Worm (Caenorhabditis elegans) whole organism, L4/young adult: ENCODE data around the gene Y46D2A.3.
"Not testable (repeated sequence)": the region's sequence is repeated elsewhere in the genome, so short reads cannot be mapped to it uniquely, and the experiment has no call there.

ENCODE experiments used
- W03F9.2 ChIP-seq: fragments of 150-350 bp; optimal IDR thresholded peaks from 2 replicates; lab custom pipeline; 2014; ENCODE audit warnings: missing biosample characterization, missing genetic modification characterization
- dao-5 ChIP-seq: sonication (generic microtip); optimal IDR thresholded peaks from 2 replicates; lab custom pipeline; 2016; ENCODE audit warnings: missing genotype, missing genetic modification characterization, moderate library complexity, missing compliant biosample characterization
- him-1 ChIP-seq: sonication (generic microtip); optimal IDR thresholded peaks from 2 replicates; lab custom pipeline; 2016; ENCODE audit warnings: missing genotype, missing genetic modification reagents, missing genetic modification characterization, missing compliant biosample characterization

- TF ChIP-seq him-1; W03F9.2 (tag; lab: Kevin White, UChicago); dao-5 (tag; lab: Kevin White, UChicago): not testable (repeated sequence)
Measured at ce11 chrII:3290544-3290943, 36.5 kb downstream of the Y46D2A.3 start, which contains the start of gene F39E9.14.
